Fruit fly (Drosophila melanogaster): ENCODE results near the gene rudhira.

Gene rudhira

DNA sequence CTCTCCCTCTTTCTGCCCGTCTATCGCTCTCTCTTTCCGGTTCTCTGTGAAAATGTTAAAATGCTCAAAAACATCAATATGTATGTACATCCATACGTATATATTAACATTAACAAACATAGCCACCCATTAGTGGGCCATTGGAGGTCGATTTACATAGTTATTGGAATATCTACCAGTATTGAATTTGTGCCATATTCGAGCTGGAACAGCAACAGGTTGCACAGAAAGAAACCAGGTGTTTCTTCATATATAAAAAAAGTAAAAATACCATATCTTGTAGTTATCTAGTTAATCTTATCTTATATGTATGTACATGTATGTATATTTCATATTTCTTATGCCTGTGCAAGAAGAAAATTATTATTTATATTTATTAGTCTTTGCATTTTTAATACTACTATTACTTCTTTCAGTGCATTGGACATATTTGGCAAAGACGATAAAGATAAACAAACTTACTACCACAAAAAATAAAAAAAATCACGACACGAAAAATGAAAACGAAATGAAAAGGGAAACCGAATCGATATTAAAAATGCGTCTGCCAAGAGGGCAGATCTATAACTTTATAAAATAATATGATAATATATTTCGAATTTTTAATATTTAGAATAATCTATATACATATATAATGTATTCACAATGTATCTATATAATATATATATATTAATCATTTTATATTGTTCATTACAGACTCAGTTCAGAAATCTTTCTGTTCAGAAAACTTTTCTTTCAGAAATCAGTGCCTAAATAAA, 32.0 kb downstream of the rudhira start (continued):
- TF ChIP-seq MESR4 (GFP tag; optimal IDR thresholded peaks at IDR 0.05) (no peak), CHES-1-like (GFP tag; optimal IDR thresholded peaks at IDR 0.05) (no peak), Ravus (GFP tag; IDR thresholded peaks at IDR 0.05) (no peak), NK7.1 (GFP tag; optimal IDR thresholded peaks at IDR 0.05) (no peak), org-1 (GFP tag; optimal IDR thresholded peaks at IDR 0.05) (no peak), CG15011 (GFP tag; optimal IDR thresholded peaks at IDR 0.05) (peak; percentile 5), vnd (GFP tag; IDR thresholded peaks at IDR 0.05; ENCODE audit: partially characterized antibody) (no peak), caup (GFP tag; optimal IDR thresholded peaks at IDR 0.05; ENCODE audit: severe bottlenecking) (peak; percentile 34), HHEX (GFP tag; optimal IDR thresholded peaks at IDR 0.05) (peak; percentile 30), CG2712 (tag; optimal IDR thresholded peaks at IDR 0.05) (peak; percentile 53), croc (GFP tag; conservative IDR thresholded peaks at IDR 0.05) (no peak), otp (GFP tag; IDR thresholded peaks at IDR 0.05) (0 out of 3 replicates have a peak, but pooled peaks have one; percentile 20), CG14965 (GFP tag; optimal IDR thresholded peaks at IDR 0.05; ENCODE audit: borderline replicate concordance) (no peak), Side (GFP tag; optimal IDR thresholded peaks at IDR 0.05) (no peak), corto (GFP tag; optimal IDR thresholded peaks at IDR 0.05) (no peak), Doc2 (GFP tag; IDR thresholded peaks at IDR 0.05) (no peak), YL-1 (GFP tag; optimal IDR thresholded peaks at IDR 0.05) (no peak), crc (GFP tag; optimal IDR thresholded peaks at IDR 0.05) (no peak), CG2875 (GFP tag; optimal IDR thresholded peaks at IDR 0.05) (no peak), CG1792 (GFP tag; optimal IDR thresholded peaks at IDR 0.05) (no peak), Hand (GFP tag; optimal IDR thresholded peaks at IDR 0.05) (no peak), CG11093 (GFP tag; IDR thresholded peaks at IDR 0.05) (0 out of 3 replicates have a peak, but pooled peaks have one; percentile 13), CG10321 (GFP tag; IDR thresholded peaks at IDR 0.05) (no peak), ERR (GFP tag; optimal IDR thresholded peaks at IDR 0.05) (no peak), slbo (GFP tag; IDR thresholded peaks at IDR 0.05) (peak; percentile 57), Atf-2 (GFP tag; optimal IDR thresholded peaks at IDR 0.05) (no peak), CG16813 (GFP tag; IDR thresholded peaks at IDR 0.05; ENCODE audit: partially characterized antibody) (no peak), CG1647 (GFP tag; optimal IDR thresholded peaks at IDR 0.05) (no peak), CG4282 (GFP tag; optimal IDR thresholded peaks at IDR 0.05) (no peak), Sin3A (optimal IDR thresholded peaks at IDR 0.05) (no peak), Optix (GFP tag; IDR thresholded peaks at IDR 0.05) (no peak), sisA (GFP tag; IDR thresholded peaks at IDR 0.05) (0 out of 2 replicates have a peak, but pooled peaks have one; percentile 40), Nf-YA (GFP tag; IDR thresholded peaks at IDR 0.05) (0 out of 2 replicates have a peak, but pooled peaks have one; percentile 28), CG6175 (GFP tag; IDR thresholded peaks at IDR 0.05) (no peak), CG30431 (GFP tag; optimal IDR thresholded peaks at IDR 0.05) (no peak), amos (GFP tag; IDR thresholded peaks at IDR 0.05; ENCODE audit: partially characterized antibody) (no peak), lola (GFP tag; optimal IDR thresholded peaks at IDR 0.05) (no peak), CG4404 (GFP tag; IDR thresholded peaks at IDR 0.05) (no peak), CG12236 (GFP tag; optimal IDR thresholded peaks at IDR 0.05) (no peak), Poxn (GFP tag; IDR thresholded peaks at IDR 0.05) (no peak), CG8765 (GFP tag; IDR thresholded peaks at IDR 0.05) (no peak), CG17568 (GFP tag; optimal IDR thresholded peaks at IDR 0.05) (peak; percentile 0), CG8359 (GFP tag; optimal IDR thresholded peaks at IDR 0.05; ENCODE audit: borderline replicate concordance) (no peak), Myb (GFP tag; optimal IDR thresholded peaks at IDR 0.05) (no peak), ap (GFP tag; IDR thresholded peaks at IDR 0.05) (peak; percentile 44; the same call in 1 of the 2 replicates), knrl (GFP tag; IDR thresholded peaks at IDR 0.05; ENCODE audit: partially characterized antibody) (no peak), esg (GFP tag; conservative IDR thresholded peaks at IDR 0.05) (0 out of 2 replicates have a peak, but pooled peaks have one; percentile 21), ATbp (GFP tag; optimal IDR thresholded peaks at IDR 0.05) (peak; percentile 45), CG11723 (GFP tag; optimal IDR thresholded peaks at IDR 0.05) (no peak)

All from whole organism, embryonic.